Worm (Caenorhabditis elegans) whole organism, L3 larva: Measurements from ENCODE around the gene ugt-40.

Experiments
- egl-27 ChIP-seq: sonication (generic microtip); optimal IDR thresholded peaks from 4 replicates; lab custom pipeline; 2017; ENCODE audit warnings: missing biosample characterization, missing genetic modification reagents, missing genetic modification characterization
- elt-3 ChIP-seq, 3 experiments: fragments of 150-350 bp in 1 of 3; sonication (generic microtip) in 2 of 3; optimal IDR thresholded peaks; 2 replicates in 2 of 3; 4 replicates in 1 of 3; lab custom pipeline; 2014 to 2017; ENCODE audit warnings: missing biosample characterization in 3 of 3, missing genetic modification characterization in 3 of 3
- fos-1 ChIP-seq: fragments of 150-350 bp; optimal IDR thresholded peaks from 2 replicates; lab custom pipeline; 2014; ENCODE audit warnings: missing biosample characterization, missing genetic modification characterization
- lin-15B ChIP-seq: fragments of 150-350 bp; optimal IDR thresholded peaks from 2 replicates; lab custom pipeline; 2014; ENCODE audit warnings: missing biosample characterization, missing genetic modification characterization
- nfya-1 ChIP-seq: sonication (generic microtip); optimal IDR thresholded peaks from 2 replicates; lab custom pipeline; 2017; ENCODE audit warnings: missing genetic modification characterization, mild to moderate bottlenecking, missing compliant biosample characterization, antibody characterized with exemption, moderate library complexity; ENCODE audit not compliant: insufficient read depth
- nhr-12 ChIP-seq: fragments of 150-350 bp; optimal IDR thresholded peaks from 2 replicates; lab custom pipeline; 2014; ENCODE audit warnings: missing biosample characterization, missing genetic modification characterization
- nhr-23 ChIP-seq: fragments of 150-350 bp; optimal IDR thresholded peaks from 2 replicates; lab custom pipeline; 2014; ENCODE audit warnings: missing biosample characterization, missing genetic modification reagents, missing genetic modification characterization
- nhr-76 ChIP-seq: fragments of 150-350 bp; sonication (generic microtip); optimal IDR thresholded peaks from 5 replicates; lab custom pipeline; 2014; ENCODE audit warnings: missing biosample characterization, missing genetic modification characterization
- unc-39 ChIP-seq: sonication (generic microtip); optimal IDR thresholded peaks from 4 replicates; lab custom pipeline; 2017; ENCODE audit warnings: missing biosample characterization, missing genetic modification characterization

- TF ChIP-seq fos-1 (tag; lab: Kevin White, UChicago) (no peak), lin-15B (tag; lab: Kevin White, UChicago) (no peak), nfya-1 (tag; lab: Kevin White, UChicago) (no peak), nhr-12 (tag; lab: Kevin White, UChicago) (no peak), unc-39 (tag; lab: Kevin White, UChicago) (no peak), egl-27 (tag; lab: Kevin White, UChicago) (no peak), nhr-23 (tag; lab: Kevin White, UChicago) (no peak), elt-3 (tag; optimal IDR thresholded peaks at IDR 0.05; lab: Kevin White, UChicago) (no peak), nhr-76 (no peak)
Measured at ce11 chrV:7096811-7097210, 45.0 kb downstream of the ugt-40 start.
